Worm (Caenorhabditis elegans) whole organism, L2 larva: ENCODE data around the gene skpo-3.
A peak's percentile ranks its signal among the peaks of the same experiment; 100 is the strongest.

Experiments used
- R02D3.7 ChIP-seq: fragments of 150-350 bp; optimal IDR thresholded peaks from 2 replicates; lab custom pipeline; 2014; ENCODE audit warnings: missing biosample characterization, missing genetic modification characterization
- ama-1 ChIP-seq: fragments of 150-350 bp; optimal IDR thresholded peaks from 2 replicates; lab custom pipeline; 2018; ENCODE audit warnings: inconsistent platforms
- ceh-16 ChIP-seq: fragments of 150-350 bp; optimal IDR thresholded peaks from 2 replicates; lab custom pipeline; 2014; ENCODE audit warnings: missing biosample characterization, missing genetic modification characterization
- ceh-82 ChIP-seq: fragments of 150-350 bp; optimal IDR thresholded peaks from 2 replicates; lab custom pipeline; 2014; ENCODE audit warnings: missing biosample characterization, missing genetic modification characterization
- gmeb-1 ChIP-seq: fragments of 150-350 bp; optimal IDR thresholded peaks from 2 replicates; lab custom pipeline; 2014; ENCODE audit warnings: missing biosample characterization, missing genetic modification characterization
- nhr-11 ChIP-seq: fragments of 150-350 bp; optimal IDR thresholded peaks from 2 replicates; lab custom pipeline; 2014; ENCODE audit warnings: missing biosample characterization, missing genetic modification characterization
- nhr-6 ChIP-seq: fragments of 150-350 bp; optimal IDR thresholded peaks from 2 replicates; lab custom pipeline; 2014; ENCODE audit warnings: missing biosample characterization, missing genetic modification characterization
- sma-9 ChIP-seq, 2 experiments: fragments of 150-350 bp in 1 of 2; sonication (generic microtip) in 1 of 2; optimal IDR thresholded peaks; 2 replicates each; lab custom pipeline; 2014 to 2016; ENCODE audit warnings: missing genetic modification characterization in 2 of 2, mild to moderate bottlenecking in 1 of 2, missing biosample characterization in 1 of 2, missing compliant biosample characterization in 1 of 2, missing genetic modification reagents in 1 of 2, moderate library complexity in 1 of 2
- snpc-4 ChIP-seq: fragments of 150-350 bp; optimal IDR thresholded peaks from 2 replicates; lab custom pipeline; 2014; ENCODE audit warnings: missing biosample characterization, missing genetic modification characterization
- unc-55 ChIP-seq: fragments of 150-350 bp; sonication (generic microtip); optimal IDR thresholded peaks from 3 replicates; lab custom pipeline; 2014; ENCODE audit warnings: missing biosample characterization, missing genetic modification reagents, missing genetic modification characterization
- zag-1 ChIP-seq: fragments of 150-350 bp; optimal IDR thresholded peaks from 2 replicates; lab custom pipeline; 2014; ENCODE audit warnings: missing biosample characterization, missing genetic modification characterization
- ztf-4 ChIP-seq: fragments of 150-350 bp; optimal IDR thresholded peaks from 2 replicates; lab custom pipeline; 2014; ENCODE audit warnings: missing biosample characterization, missing genetic modification characterization

DNA sequence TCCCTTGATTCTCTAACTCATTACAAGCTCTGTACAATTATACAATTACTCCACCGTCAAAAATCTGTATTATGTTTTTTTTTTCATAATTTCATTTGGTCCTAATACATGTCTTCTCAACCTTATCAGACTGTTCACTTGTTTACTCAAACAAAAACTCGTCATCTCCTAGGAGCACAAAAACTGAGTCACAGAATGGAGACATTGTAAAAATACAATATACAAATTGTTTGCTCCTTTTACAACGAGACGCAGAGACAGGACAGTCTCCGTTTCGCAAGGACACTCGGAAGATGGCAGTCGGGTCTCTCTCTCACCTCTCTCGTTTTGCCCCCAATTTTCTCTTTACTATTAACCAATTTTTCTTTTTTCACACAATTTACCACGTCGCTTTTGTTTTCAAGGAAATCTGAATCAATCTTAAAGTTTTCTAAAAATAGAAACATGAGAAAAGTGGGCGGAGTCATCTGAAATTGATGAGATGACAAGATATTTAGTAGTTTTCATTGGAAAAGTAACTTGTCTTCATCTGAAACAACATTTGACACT, 10.0 kb downstream of the skpo-3 start, which contains the start of gene F32A5.8:
- TF ChIP-seq sma-9 (GFP tag; optimal IDR thresholded peaks at IDR 0.05; lab: Kevin White, UChicago): peak; percentile 21
- TF ChIP-seq sma-9 (tag; optimal IDR thresholded peaks at IDR 0.05; lab: Kevin White, UChicago): no peak
- no peak for TF ChIP-seq R02D3.7 (tag; lab: Kevin White, UChicago)
- TF ChIP-seq nhr-6: no peak
- no peak for TF ChIP-seq unc-55 (GFP tag; lab: Kevin White, UChicago)
- no peak for TF ChIP-seq ceh-82 (tag; lab: Kevin White, UChicago)
- no peak for TF ChIP-seq ama-1 (lab: Kevin White, UChicago)
- TF ChIP-seq zag-1: no peak
- TF ChIP-seq ztf-4 (tag; lab: Kevin White, UChicago): no peak
- TF ChIP-seq ceh-16 (tag; lab: Kevin White, UChicago): no peak
- TF ChIP-seq nhr-11: no peak
- peak; percentile 17 for TF ChIP-seq gmeb-1 (tag; lab: Kevin White, UChicago)
- no peak for TF ChIP-seq snpc-4 (tag; lab: Kevin White, UChicago)
